Fruit fly (Drosophila melanogaster) Kc167 (cell line): ENCODE measurements around the gene sun.

ENCODE experiments used
- Myc ChIP-seq: fragments of >200 bp; optimal IDR thresholded peaks from 2 replicates; lab custom pipeline; 2017; ENCODE audit warnings: missing external identifiers
- Sin3A ChIP-seq: fragments of >200 bp; optimal IDR thresholded peaks from 2 replicates; lab custom pipeline; 2018; ENCODE audit warnings: missing external identifiers
- h ChIP-seq: fragments of >200 bp; optimal IDR thresholded peaks from 3 replicates; lab custom pipeline; 2018; ENCODE audit warnings: missing external identifiers
- insv ChIP-seq: fragments of >200 bp; optimal IDR thresholded peaks from 3 replicates; lab custom pipeline; 2018; ENCODE audit warnings: missing external identifiers
- psq ChIP-seq: fragments of >200 bp; optimal IDR thresholded peaks from 2 replicates; lab custom pipeline; 2017; ENCODE audit warnings: missing external identifiers
- ttk ChIP-seq: sonication (Bioruptor generic); optimal IDR thresholded peaks from 2 replicates; lab custom pipeline; 2017; ENCODE audit warnings: missing external identifiers

DNA sequence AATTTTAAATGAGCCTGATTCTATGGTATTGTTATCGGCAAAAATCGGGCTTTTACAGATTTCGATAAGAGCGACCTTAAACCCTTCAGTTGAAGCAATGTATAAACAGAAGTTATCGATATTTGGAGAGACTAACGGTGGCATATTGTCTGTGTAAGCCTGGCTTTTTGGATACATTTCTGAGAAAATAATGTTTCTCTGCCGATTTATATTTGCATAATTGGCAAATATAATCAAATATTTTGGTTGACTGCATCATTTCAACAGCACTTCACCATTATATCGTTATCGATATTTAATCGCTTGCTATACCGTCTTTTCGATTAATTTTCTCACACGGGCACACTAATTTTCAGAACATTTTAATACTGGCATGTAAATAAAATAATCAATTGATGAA, 20.8 kb upstream of the sun start, which contains the start of gene CG16952:
- TF ChIP-seq psq (lab: Kevin White, UChicago) (no peak), h (lab: Kevin White, UChicago) (no peak), Myc (lab: Kevin White, UChicago) (no peak), ttk (lab: Kevin White, UChicago) (no peak), Sin3A (lab: Kevin White, UChicago) (no peak), insv (lab: Kevin White, UChicago) (no peak)
